Worm (Caenorhabditis elegans): ENCODE data around the gene C34D1.4.

DNA sequence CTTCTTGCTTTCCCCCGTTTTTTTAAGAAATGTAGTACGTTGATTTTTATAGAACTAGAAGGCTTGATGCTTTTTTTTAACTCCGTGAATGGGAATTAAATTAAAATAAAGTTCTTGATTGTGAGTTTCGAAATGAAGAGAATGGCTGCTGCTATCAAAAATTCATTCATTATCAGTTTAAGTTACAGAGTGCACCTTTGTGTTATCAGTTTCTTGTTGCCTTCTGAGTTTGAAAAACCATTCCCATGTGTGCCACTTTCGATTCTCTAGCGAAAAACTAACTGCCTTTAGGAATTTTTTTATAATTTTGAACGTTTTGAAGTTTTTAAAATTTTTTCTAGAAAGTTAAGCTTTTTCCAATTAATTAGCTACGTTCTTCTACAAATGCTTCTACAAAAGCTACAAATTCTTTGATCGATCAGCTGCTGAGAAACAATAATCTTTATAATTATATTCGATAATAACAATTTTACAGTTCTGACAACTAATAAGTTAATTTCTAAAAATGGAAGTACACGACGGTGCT lies 45.6 kb upstream of the C34D1.4 start, which contains the start of gene C26E1.2:
- TF ChIP-seq ztf-4 (tag; optimal IDR thresholded peaks at IDR 0.05) (no peak), fkh-2 (tag; optimal IDR thresholded peaks at IDR 0.05) (no peak), zag-1 (tag; optimal IDR thresholded peaks at IDR 0.05) (no peak), ceh-28 (tag; optimal IDR thresholded peaks at IDR 0.05) (no peak), unc-62 (GFP tag; optimal IDR thresholded peaks at IDR 0.05) (no peak), fos-1 (tag; optimal IDR thresholded peaks at IDR 0.05) (no peak), ceh-82 (tag; optimal IDR thresholded peaks at IDR 0.05) (no peak)

Data from whole organism, L3 larva.